Worm (Caenorhabditis elegans) whole organism, L1 larva: Measurements from ENCODE around the gene sulp-7.

Experiments used
- C16A3.4 ChIP-seq: fragments of 150-350 bp; optimal IDR thresholded peaks from 2 replicates; lab custom pipeline; 2014; ENCODE audit warnings: missing biosample characterization, missing genetic modification characterization
- C34B4.2 ChIP-seq: sonication (generic microtip); optimal IDR thresholded peaks from 2 replicates; lab custom pipeline; 2017; ENCODE audit warnings: mild to moderate bottlenecking, missing genetic modification characterization, missing compliant biosample characterization
- F16B12.6 ChIP-seq: fragments of 150-350 bp; optimal IDR thresholded peaks from 2 replicates; lab custom pipeline; 2014; ENCODE audit warnings: missing biosample characterization, missing genetic modification characterization
- blmp-1 ChIP-seq: fragments of 150-350 bp; optimal IDR thresholded peaks from 2 replicates; lab custom pipeline; 2014; ENCODE audit warnings: missing biosample characterization, missing genetic modification characterization
- ceh-8 ChIP-seq: fragments of 200-800 bp; sonication (Bioruptor generic); optimal IDR thresholded peaks from 2 replicates; lab custom pipeline; 2018; ENCODE audit warnings: mild to moderate bottlenecking, missing genetic modification characterization, moderate library complexity, missing compliant biosample characterization
- ceh-82 ChIP-seq, 3 experiments: fragments of 150-350 bp in 1 of 3; sonication (generic microtip) in 2 of 3; optimal IDR thresholded peaks; 2 replicates each; lab custom pipeline; 2014 to 2017; ENCODE audit warnings: missing biosample characterization in 3 of 3, missing genetic modification characterization in 3 of 3
- ces-1 ChIP-seq: fragments of 150-350 bp; optimal IDR thresholded peaks from 2 replicates; lab custom pipeline; 2014; ENCODE audit warnings: missing biosample characterization, missing genetic modification reagents, missing genetic modification characterization
- dsc-1 ChIP-seq: sonication (generic microtip); optimal IDR thresholded peaks from 2 replicates; lab custom pipeline; 2016; ENCODE audit warnings: mild to moderate bottlenecking, missing genetic modification characterization, missing compliant biosample characterization
- efl-1 ChIP-seq, 4 experiments: fragments of 150-350 bp; optimal IDR thresholded peaks in 3 of 4; peaks in 1 of 4; 1 replicate in 1 of 4; 2 replicates in 3 of 4; lab custom pipeline; 2014; ENCODE audit warnings: missing biosample characterization in 2 of 4, missing genetic modification characterization in 2 of 4, missing genetic modification reagents in 2 of 4
- egl-13 ChIP-seq: sonication (generic microtip); optimal IDR thresholded peaks from 2 replicates; lab custom pipeline; 2016; ENCODE audit warnings: missing genotype, missing genetic modification reagents, missing genetic modification characterization, missing compliant biosample characterization
- elt-2 ChIP-seq: sonication (generic microtip); optimal IDR thresholded peaks from 2 replicates; lab custom pipeline; 2016; ENCODE audit warnings: missing genetic modification characterization, mild to moderate bottlenecking, inconsistent platforms, missing compliant biosample characterization, missing genetic modification reagents
- elt-3 ChIP-seq, 6 experiments: fragments of 150-350 bp in 1 of 6; sonication (generic microtip); optimal IDR thresholded peaks; 2 replicates each; lab custom pipeline; 2017 to 2018; ENCODE audit warnings: missing biosample characterization in 6 of 6, missing genetic modification characterization in 6 of 6, inconsistent platforms in 1 of 6
- ets-5 ChIP-seq: fragments of 200-800 bp; sonication (Bioruptor generic); IDR thresholded peaks from 2 replicates; pipeline ENCODE4 v1.3.6; 2022; ENCODE audit warnings: missing genetic modification characterization, missing compliant biosample characterization
- fkh-10 ChIP-seq: sonication (generic microtip); optimal IDR thresholded peaks from 2 replicates; lab custom pipeline; 2017; ENCODE audit warnings: missing biosample characterization, missing genetic modification reagents, missing genetic modification characterization
- fkh-8 ChIP-seq: sonication (generic microtip); optimal IDR thresholded peaks from 2 replicates; lab custom pipeline; 2016; ENCODE audit warnings: mild to moderate bottlenecking, missing genetic modification characterization, missing compliant biosample characterization
- fos-1 ChIP-seq: fragments of 150-350 bp; optimal IDR thresholded peaks from 2 replicates; lab custom pipeline; 2014; ENCODE audit warnings: missing biosample characterization, missing genetic modification characterization
- grh-1 ChIP-seq: fragments of 200-800 bp; sonication (Bioruptor generic); IDR thresholded peaks from 2 replicates; pipeline ENCODE4 v1.3.6; 2022; ENCODE audit warnings: missing genetic modification reagents, missing genetic modification characterization, missing compliant biosample characterization
- hlh-17 ChIP-seq: fragments of 200-800 bp; sonication (Bioruptor generic); optimal IDR thresholded peaks from 2 replicates; lab custom pipeline; 2018; ENCODE audit warnings: missing genetic modification characterization, mild to moderate bottlenecking, missing compliant biosample characterization, moderate library complexity, borderline replicate concordance
- hlh-4 ChIP-seq: sonication (generic microtip); optimal IDR thresholded peaks from 2 replicates; lab custom pipeline; 2016; ENCODE audit warnings: mild to moderate bottlenecking, missing genetic modification characterization, missing compliant biosample characterization
- irx-1 ChIP-seq: sonication (generic microtip); optimal IDR thresholded peaks from 2 replicates; lab custom pipeline; 2016; ENCODE audit warnings: missing genetic modification characterization, missing compliant biosample characterization
- isw-1 ChIP-seq: fragments of 200-800 bp; sonication (Bioruptor generic); IDR thresholded peaks from 2 replicates; pipeline ENCODE4 v1.3.6; 2022; ENCODE audit warnings: missing genetic modification characterization, missing compliant biosample characterization
- jun-1 ChIP-seq: fragments of 150-350 bp; optimal IDR thresholded peaks from 2 replicates; lab custom pipeline; 2014; ENCODE audit warnings: missing biosample characterization, missing genetic modification reagents, missing genetic modification characterization
- lin-13 ChIP-seq: fragments of 150-350 bp; optimal IDR thresholded peaks from 2 replicates; lab custom pipeline; 2014; ENCODE audit warnings: missing biosample characterization, missing genetic modification reagents, missing genetic modification characterization
- lin-39 ChIP-seq: fragments of 150-350 bp; optimal IDR thresholded peaks from 2 replicates; lab custom pipeline; 2014; ENCODE audit warnings: missing biosample characterization, missing genetic modification reagents, missing genetic modification characterization
- lir-3 ChIP-seq: sonication (generic microtip); optimal IDR thresholded peaks from 2 replicates; lab custom pipeline; 2016; ENCODE audit warnings: mild to moderate bottlenecking, missing genetic modification characterization, moderate library complexity, missing compliant biosample characterization; ENCODE audit not compliant: poor library complexity
- lsy-2 ChIP-seq, 2 experiments: fragments of 150-350 bp; optimal IDR thresholded peaks; 2 replicates each; lab custom pipeline; 2014; ENCODE audit warnings: missing biosample characterization in 2 of 2, missing genetic modification characterization in 2 of 2
- mab-9 ChIP-seq: fragments of 200-800 bp; sonication (Bioruptor generic); IDR thresholded peaks from 2 replicates; pipeline ENCODE4 v1.3.6; 2022; ENCODE audit warnings: missing genetic modification reagents, missing genetic modification characterization, missing compliant biosample characterization
- mdl-1 ChIP-seq, 2 experiments: fragments of 150-350 bp; optimal IDR thresholded peaks; 2 replicates each; lab custom pipeline; 2014 to 2017; ENCODE audit warnings: missing biosample characterization in 2 of 2, missing genetic modification characterization in 2 of 2, inconsistent platforms in 1 of 2
- mef-2 ChIP-seq: fragments of 150-350 bp; optimal IDR thresholded peaks from 2 replicates; lab custom pipeline; 2014; ENCODE audit warnings: missing biosample characterization, missing genetic modification characterization
- mep-1 ChIP-seq: fragments of 150-350 bp; optimal IDR thresholded peaks from 2 replicates; lab custom pipeline; 2014; ENCODE audit warnings: missing biosample characterization, missing genetic modification characterization
- nhr-19 ChIP-seq: fragments of 200-800 bp; sonication (Bioruptor generic); conservative IDR thresholded peaks from 2 replicates; pipeline ENCODE4 v1.3.6; 2022; ENCODE audit warnings: missing genetic modification characterization, missing compliant biosample characterization
- nhr-20 ChIP-seq: sonication (generic microtip); optimal IDR thresholded peaks from 2 replicates; lab custom pipeline; 2016; ENCODE audit warnings: mild to moderate bottlenecking, missing genetic modification characterization, missing compliant biosample characterization
- nhr-237 ChIP-seq: fragments of 150-350 bp; optimal IDR thresholded peaks from 2 replicates; lab custom pipeline; 2014; ENCODE audit warnings: missing biosample characterization, missing genetic modification characterization
- nhr-28 ChIP-seq: fragments of 150-350 bp; optimal IDR thresholded peaks from 2 replicates; lab custom pipeline; 2014; ENCODE audit warnings: missing biosample characterization, missing genetic modification characterization
- nhr-71 ChIP-seq: sonication (generic microtip); optimal IDR thresholded peaks from 2 replicates; lab custom pipeline; 2016; ENCODE audit warnings: mild to moderate bottlenecking, missing genetic modification characterization, moderate library complexity, missing compliant biosample characterization
- nhr-90 ChIP-seq: sonication (generic microtip); optimal IDR thresholded peaks from 2 replicates; lab custom pipeline; 2016; ENCODE audit warnings: mild to moderate bottlenecking, missing genetic modification characterization, missing compliant biosample characterization; ENCODE audit not compliant: poor library complexity
- pax-3 ChIP-seq: fragments of 200-800 bp; sonication (Bioruptor generic); optimal IDR thresholded peaks from 2 replicates; lab custom pipeline; 2018; ENCODE audit warnings: mild to moderate bottlenecking, missing genetic modification characterization, moderate library complexity, missing compliant biosample characterization
- pqm-1 ChIP-seq: sonication (generic microtip); optimal IDR thresholded peaks from 3 replicates; lab custom pipeline; 2017; ENCODE audit warnings: missing biosample characterization, missing genetic modification characterization
- rnt-1 ChIP-seq: sonication (generic microtip); optimal IDR thresholded peaks from 2 replicates; lab custom pipeline; 2016; ENCODE audit warnings: mild to moderate bottlenecking, missing genetic modification characterization, moderate library complexity, missing compliant biosample characterization
- snpc-4 ChIP-seq: fragments of 150-350 bp; optimal IDR thresholded peaks from 2 replicates; lab custom pipeline; 2014; ENCODE audit warnings: missing biosample characterization, missing genetic modification characterization
- sox-4 ChIP-seq: sonication (generic microtip); optimal IDR thresholded peaks from 2 replicates; lab custom pipeline; 2016; ENCODE audit warnings: missing genetic modification characterization, missing compliant biosample characterization
- sptf-1 ChIP-seq: fragments of 150-350 bp; optimal IDR thresholded peaks from 2 replicates; lab custom pipeline; 2014; ENCODE audit warnings: missing biosample characterization, missing genetic modification characterization
- sup-37 ChIP-seq: fragments of 200-800 bp; sonication (Bioruptor generic); optimal IDR thresholded peaks from 2 replicates; lab custom pipeline; 2018; ENCODE audit warnings: mild to moderate bottlenecking, missing genetic modification characterization, missing compliant biosample characterization
- swsn-7 ChIP-seq: sonication (generic microtip); optimal IDR thresholded peaks from 2 replicates; lab custom pipeline; 2016; ENCODE audit warnings: missing genetic modification characterization, missing compliant biosample characterization
- unc-98 ChIP-seq: fragments of 200-800 bp; sonication (Bioruptor generic); IDR thresholded peaks from 2 replicates; pipeline ENCODE4 v1.3.6; 2022; ENCODE audit warnings: missing genetic modification characterization, missing compliant biosample characterization
- xbp-1 ChIP-seq: sonication (generic microtip); optimal IDR thresholded peaks from 2 replicates; lab custom pipeline; 2016; ENCODE audit warnings: missing genetic modification characterization, missing compliant biosample characterization
- zag-1 ChIP-seq: fragments of 150-350 bp; optimal IDR thresholded peaks from 2 replicates; lab custom pipeline; 2014; ENCODE audit warnings: missing biosample characterization, missing genetic modification characterization
- ztf-11 ChIP-seq, 2 experiments: sonication (generic microtip); optimal IDR thresholded peaks; 2 replicates each; lab custom pipeline; 2016 to 2017; ENCODE audit warnings: missing genetic modification characterization in 2 of 2, missing biosample characterization in 1 of 2, missing compliant biosample characterization in 1 of 2

Gene sulp-7

ce11 chrX:11080170-11080728, at the start of gene sulp-7:
Gene sulp-7, plus strand, starts transcription at chrX:11080678.
- TF ChIP-seq nhr-19 (GFP tag; lab: Robert Waterston, UW) (no peak), sup-37 (no peak), lsy-2 (tag; optimal IDR thresholded peaks at IDR 0.05; lab: Kevin White, UChicago) (no peak), lir-3 (tag; lab: Kevin White, UChicago) (no peak), rnt-1 (peak; percentile 22), nhr-20 (tag; lab: Kevin White, UChicago) (peak; percentile 2), nhr-237 (no peak), fkh-10 (GFP tag; lab: Kevin White, UChicago) (no peak), nhr-71 (tag; lab: Kevin White, UChicago) (peak; percentile 35), ceh-82 (tag; optimal IDR thresholded peaks at IDR 0.05; lab: Kevin White, UChicago) (no peak), zag-1 (tag; lab: Kevin White, UChicago) (no peak), egl-13 (no peak), elt-2 (tag; lab: Kevin White, UChicago) (peak; percentile 55), F16B12.6 (tag; lab: Kevin White, UChicago) (no peak)

- TF ChIP-seq efl-1 (optimal IDR thresholded peaks at IDR 0.05; lab: Kevin White, UChicago): peak; percentile 64 to 73
- TF ChIP-seq efl-1 (GFP tag; optimal IDR thresholded peaks at IDR 0.05 in 1 of 2; lab: Kevin White, UChicago): peak; percentile 27 to 95
- peak; percentile 89 for TF ChIP-seq lin-13 (GFP tag; lab: Kevin White, UChicago)
- TF ChIP-seq isw-1 (GFP tag; lab: Robert Waterston, UW): peak; percentile 71
- TF ChIP-seq ces-1 (GFP tag; lab: Kevin White, UChicago): no peak
- peak; percentile 82 for TF ChIP-seq grh-1
- TF ChIP-seq pqm-1: no peak
- no peak for TF ChIP-seq C34B4.2 (tag; lab: Kevin White, UChicago)
- TF ChIP-seq nhr-28 (tag; lab: Kevin White, UChicago): no peak
- TF ChIP-seq dsc-1: peak; percentile 86
- TF ChIP-seq ztf-11 (tag; optimal IDR thresholded peaks at IDR 0.05; lab: Kevin White, UChicago): peak in 1 of 2 experiments; percentile 82
- TF ChIP-seq C16A3.4: peak; percentile 88
- TF ChIP-seq mdl-1 (tag; optimal IDR thresholded peaks at IDR 0.05; lab: Kevin White, UChicago): peak; percentile 6 to 79
- peak; percentile 86 for TF ChIP-seq jun-1 (tag; lab: Kevin White, UChicago)
- TF ChIP-seq fos-1 (tag; lab: Kevin White, UChicago): peak; percentile 66
- peak; percentile 86 for TF ChIP-seq fkh-10 (GFP tag; lab: Kevin White, UChicago)
- TF ChIP-seq fkh-8 (tag; lab: Kevin White, UChicago): peak; percentile 89
- peak; percentile 85 for TF ChIP-seq irx-1 (tag; lab: Kevin White, UChicago)
- peak; percentile 90 for TF ChIP-seq xbp-1 (tag; lab: Kevin White, UChicago)
- TF ChIP-seq hlh-17: no peak
- TF ChIP-seq snpc-4 (tag; lab: Kevin White, UChicago): peak; percentile 62
- no peak for TF ChIP-seq hlh-4 (tag; lab: Kevin White, UChicago)
- no peak for TF ChIP-seq F16B12.6 (tag; lab: Kevin White, UChicago)
- TF ChIP-seq sox-4 (tag; lab: Kevin White, UChicago): peak; percentile 80
- peak; percentile 73 for TF ChIP-seq mep-1 (tag; lab: Kevin White, UChicago)
- peak; percentile 72 for TF ChIP-seq pax-3
- TF ChIP-seq sptf-1 (tag; lab: Kevin White, UChicago): no peak
- no peak for TF ChIP-seq ets-5 (GFP tag; lab: Robert Waterston, UW)
- peak in 5 of 6 experiments; percentile 15 to 84 (median 42) for TF ChIP-seq elt-3 (tag; optimal IDR thresholded peaks at IDR 0.05; lab: Kevin White, UChicago)
- peak; percentile 93 for TF ChIP-seq rnt-1
- TF ChIP-seq mab-9 (GFP tag; lab: Robert Waterston, UW): peak; percentile 72
- TF ChIP-seq nhr-90: peak; percentile 89
- peak; percentile 97 for TF ChIP-seq nhr-71 (tag; lab: Kevin White, UChicago)
- peak; percentile 64 for TF ChIP-seq ceh-8 (GFP tag; lab: Kevin White, UChicago)
- peak; percentile 56 for TF ChIP-seq unc-98 (GFP tag; lab: Robert Waterston, UW)
- TF ChIP-seq blmp-1 (tag; lab: Kevin White, UChicago): peak; percentile 57
- peak; percentile 82 for TF ChIP-seq mef-2 (tag; lab: Kevin White, UChicago)
- peak; percentile 95 for TF ChIP-seq swsn-7
- TF ChIP-seq lin-39: peak; percentile 36
- TF ChIP-seq nhr-19 (GFP tag; lab: Robert Waterston, UW): peak; percentile 83
Observed at ce11 chrX:11031047-11031695, 49.3 kb upstream of the sulp-7 start.
